Worm (Caenorhabditis elegans): ENCODE data around the gene cyp-13A10.

cyp-13A10 gene

ce11 chrII:9656210-9656755 is 6.4 kb downstream of the cyp-13A10 start, which contains the start of gene gstk-1:
Gene gstk-1, plus strand, starts transcription at chrII:9656705.
- TF ChIP-seq set-16 (GFP tag; IDR thresholded peaks at IDR 0.05) (no peak), snpc-4 (tag; optimal IDR thresholded peaks at IDR 0.05) (no peak), nhr-237 (tag; optimal IDR thresholded peaks at IDR 0.05) (no peak), mdl-1 (tag; optimal IDR thresholded peaks at IDR 0.05) (peak in 1 of 2 experiments; percentile 60), hlh-11 (tag; optimal IDR thresholded peaks at IDR 0.05) (peak; percentile 68), pqm-1 (tag; optimal IDR thresholded peaks at IDR 0.05) (peak; percentile 22), zag-1 (tag; optimal IDR thresholded peaks at IDR 0.05) (no peak), lin-39 (tag; optimal IDR thresholded peaks at IDR 0.05) (no peak), sdz-12 (GFP tag; optimal IDR thresholded peaks at IDR 0.05) (no peak), lin-1 (GFP tag; IDR thresholded peaks at IDR 0.05) (no peak), daf-16 (GFP tag; optimal IDR thresholded peaks at IDR 0.05) (no peak), daf-16 (tag; optimal IDR thresholded peaks at IDR 0.05) (peak; percentile 65), unc-62 (GFP tag; optimal IDR thresholded peaks at IDR 0.05 in 1 of 2) (peak in 1 of 2 experiments; percentile 3), unc-62 (tag; optimal IDR thresholded peaks at IDR 0.05) (no peak), madf-5 (GFP tag; IDR thresholded peaks at IDR 0.05) (no peak), zfp-2 (tag; optimal IDR thresholded peaks at IDR 0.05) (no peak), aha-1 (tag) (peak; percentile 2), ceh-20 (GFP tag; IDR thresholded peaks at IDR 0.05) (peak; percentile 47; the same call in 1 of the 2 replicates), mxl-3 (GFP tag; optimal IDR thresholded peaks at IDR 0.05) (peak; percentile 98), mep-1 (tag; optimal IDR thresholded peaks at IDR 0.05) (peak; percentile 30), D1046.2 (GFP tag; IDR thresholded peaks at IDR 0.05) (no peak), nhr-76 (tag; optimal IDR thresholded peaks at IDR 0.05) (no peak), ama-1 (optimal IDR thresholded peaks at IDR 0.05) (no peak), nhr-48 (tag; optimal IDR thresholded peaks at IDR 0.05) (peak; percentile 67), nhr-102 (tag; optimal IDR thresholded peaks at IDR 0.05) (peak; percentile 36), F44E2.7 (GFP tag; IDR thresholded peaks at IDR 0.05) (no peak), dmd-8 (GFP tag; IDR thresholded peaks at IDR 0.05) (0 out of 2 replicates have a peak, but pooled peaks have one; percentile 25), nhr-28 (tag; optimal IDR thresholded peaks at IDR 0.05) (peak; percentile 62), aly-2 (tag; optimal IDR thresholded peaks at IDR 0.05) (no peak), T20F7.1 (GFP tag; optimal IDR thresholded peaks at IDR 0.05) (peak; percentile 16), dve-1 (tag; optimal IDR thresholded peaks at IDR 0.05; ENCODE audit: insufficient read depth) (peak; percentile 58), daf-19 (GFP tag; conservative IDR thresholded peaks at IDR 0.05) (no peak), lin-13 (GFP tag; optimal IDR thresholded peaks at IDR 0.05) (peak; percentile 84), ztf-11 (tag; optimal IDR thresholded peaks at IDR 0.05) (no peak), unc-130 (GFP tag; optimal IDR thresholded peaks at IDR 0.05) (no peak), php-3 (GFP tag; IDR thresholded peaks at IDR 0.05) (peak; percentile 55; the same call in 1 of the 2 replicates), dmd-6 (GFP tag; IDR thresholded peaks at IDR 0.05) (peak; percentile 90)

- TF ChIP-seq pqm-1 (tag; optimal IDR thresholded peaks at IDR 0.05) (peak; percentile 47), dpl-1 (GFP tag; optimal IDR thresholded peaks at IDR 0.05) (no peak), nhr-28 (tag; optimal IDR thresholded peaks at IDR 0.05) (peak; percentile 27), php-3 (GFP tag; IDR thresholded peaks at IDR 0.05) (peak; percentile 69), hlh-30 (tag; optimal IDR thresholded peaks at IDR 0.05; ENCODE audit: insufficient read depth) (peak; percentile 56)
Measured at ce11 chrII:9655530-9656139, 7.0 kb downstream of the cyp-13A10 start, which contains the start of gene ZK1307.1. Gene ZK1307.1, minus strand, starts transcription at chrII:9655580.

- no peak for TF ChIP-seq ctbp-1 (GFP tag; IDR thresholded peaks at IDR 0.05)
- TF ChIP-seq unc-62 (GFP tag; optimal IDR thresholded peaks at IDR 0.05 in 1 of 2): peak in 1 of 2 experiments; percentile 93
- TF ChIP-seq unc-62 (tag; optimal IDR thresholded peaks at IDR 0.05): no peak
Measured at ce11 chrII:9653679-9654078, 9.0 kb downstream of the cyp-13A10 start, which contains the start of gene ZK1307.2. Gene ZK1307.2, minus strand, starts transcription at chrII:9653952.
